Fruit fly (Drosophila melanogaster): ENCODE results near the gene Sras.

Sras gene

DNA sequence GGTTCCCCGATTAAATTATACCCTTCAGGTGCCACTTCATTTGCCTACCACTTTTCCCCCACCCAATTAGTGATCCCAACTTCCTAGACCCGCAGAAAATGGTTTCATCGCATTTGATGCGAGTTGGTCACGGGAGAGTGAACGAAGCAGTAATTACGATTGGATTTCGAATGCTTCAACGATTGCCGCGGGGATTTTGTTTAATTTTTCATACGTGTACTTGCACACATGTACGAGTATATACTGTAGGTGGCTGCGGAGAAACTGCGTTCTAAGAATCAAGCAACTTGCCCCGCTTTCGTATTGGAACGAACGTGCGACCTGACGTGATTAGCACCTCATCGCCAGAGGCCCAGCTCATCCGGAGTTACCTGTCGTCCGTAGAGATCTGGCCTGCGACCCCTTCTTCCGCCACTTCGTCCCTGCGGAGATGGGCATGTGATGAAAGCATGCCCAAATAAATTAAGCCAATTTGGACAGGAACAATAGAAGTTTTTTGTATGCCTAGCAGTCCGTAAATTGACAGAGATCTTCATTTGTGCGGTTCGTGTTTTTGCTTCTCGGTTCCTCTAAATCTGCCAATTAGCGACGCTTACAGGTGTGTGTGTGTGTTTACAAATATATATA, 17.0 kb downstream of the Sras start (continued):
- no peak for TF ChIP-seq Mes4 (GFP tag; optimal IDR thresholded peaks at IDR 0.05)
- TF ChIP-seq CG2875 (GFP tag; optimal IDR thresholded peaks at IDR 0.05) = no peak
- no peak for TF ChIP-seq NK7.1 (GFP tag; optimal IDR thresholded peaks at IDR 0.05)
- TF ChIP-seq CG17359 (tag; optimal IDR thresholded peaks at IDR 0.05) = no peak
- TF ChIP-seq Oli (tag; optimal IDR thresholded peaks at IDR 0.05) = no peak
- no peak for TF ChIP-seq dmrt99B (tag; optimal IDR thresholded peaks at IDR 0.05)
- no peak for TF ChIP-seq B-H1 (GFP tag; IDR thresholded peaks at IDR 0.05)
- 0 out of 2 replicates have a peak, but pooled peaks have one; percentile 12 for TF ChIP-seq slbo (GFP tag; IDR thresholded peaks at IDR 0.05)
- TF ChIP-seq Sin3A (optimal IDR thresholded peaks at IDR 0.05) = no peak
- no peak for TF ChIP-seq seq (GFP tag; IDR thresholded peaks at IDR 0.05)
- TF ChIP-seq CG1529 (GFP tag; optimal IDR thresholded peaks at IDR 0.05) = no peak
- TF ChIP-seq otp (GFP tag; IDR thresholded peaks at IDR 0.05) = peak; percentile 61; the same call in 2 of the 3 replicates
- TF ChIP-seq CoRest (tag; optimal IDR thresholded peaks at IDR 0.05) = no peak
- TF ChIP-seq CG7987 (GFP tag; optimal IDR thresholded peaks at IDR 0.05) = peak; percentile 2
- TF ChIP-seq Nf-YC (tag; optimal IDR thresholded peaks at IDR 0.05) = no peak
- no peak for TF ChIP-seq CG31365 (tag; optimal IDR thresholded peaks at IDR 0.05)
- TF ChIP-seq CG18599 (GFP tag; optimal IDR thresholded peaks at IDR 0.05) = no peak
- no peak for TF ChIP-seq inv (GFP tag; IDR thresholded peaks at IDR 0.05; ENCODE audit: partially characterized antibody)
- no peak for TF ChIP-seq CG15269 (tag; optimal IDR thresholded peaks at IDR 0.05)
- no peak for TF ChIP-seq Aef1 (GFP tag; IDR thresholded peaks at IDR 0.05)
- TF ChIP-seq CG8089 (GFP tag; optimal IDR thresholded peaks at IDR 0.05) = no peak
- no peak for TF ChIP-seq Ssrp (tag; optimal IDR thresholded peaks at IDR 0.05)
- peak; percentile 62 for TF ChIP-seq grau (tag; optimal IDR thresholded peaks at IDR 0.05)
- no peak for TF ChIP-seq CG9797 (GFP tag; optimal IDR thresholded peaks at IDR 0.05)
- TF ChIP-seq jing (GFP tag; optimal IDR thresholded peaks at IDR 0.05) = no peak
- TF ChIP-seq CG17385 (GFP tag; optimal IDR thresholded peaks at IDR 0.05) = no peak
- no peak for TF ChIP-seq vfl (GFP tag; optimal IDR thresholded peaks at IDR 0.05)
- TF ChIP-seq CG17802 (tag; optimal IDR thresholded peaks at IDR 0.05) = no peak
- TF ChIP-seq cad (GFP tag; optimal IDR thresholded peaks at IDR 0.05) = no peak
- TF ChIP-seq Dref (GFP tag; IDR thresholded peaks at IDR 0.05) = no peak
- TF ChIP-seq lab (GFP tag; optimal IDR thresholded peaks at IDR 0.05) = no peak
- TF ChIP-seq CG4282 (GFP tag; optimal IDR thresholded peaks at IDR 0.05) = no peak
- TF ChIP-seq E2f1 (GFP tag; IDR thresholded peaks at IDR 0.05) = no peak
- TF ChIP-seq ttk (GFP tag; IDR thresholded peaks at IDR 0.05) = no peak
- no peak for TF ChIP-seq HLH54F (GFP tag; optimal IDR thresholded peaks at IDR 0.05)
- no peak for TF ChIP-seq Trl (optimal IDR thresholded peaks at IDR 0.05)
- TF ChIP-seq Trl (GFP tag; optimal IDR thresholded peaks at IDR 0.05) = no peak
- no peak for TF ChIP-seq CG11247 (GFP tag; IDR thresholded peaks at IDR 0.05)
- no peak for TF ChIP-seq HmgZ (tag; optimal IDR thresholded peaks at IDR 0.05)
- 0 out of 2 replicates have a peak, but pooled peaks have one; percentile 7 for TF ChIP-seq HLH3B (GFP tag; IDR thresholded peaks at IDR 0.05)
- no peak for TF ChIP-seq sd (tag; optimal IDR thresholded peaks at IDR 0.05)
- TF ChIP-seq sob (GFP tag; IDR thresholded peaks at IDR 0.05) = 0 out of 2 replicates have a peak, but pooled peaks have one; percentile 23
- no peak for TF ChIP-seq CG1792 (GFP tag; optimal IDR thresholded peaks at IDR 0.05)
- TF ChIP-seq Ptx1 (GFP tag; IDR thresholded peaks at IDR 0.05) = no peak
- peak; percentile 51 for TF ChIP-seq cwo (GFP tag; optimal IDR thresholded peaks at IDR 0.05)
- no peak for TF ChIP-seq Dip2 (GFP tag; IDR thresholded peaks at IDR 0.05)
